Worm (Caenorhabditis elegans): Measurements from ENCODE around the gene dct-8.

- TF ChIP-seq K02D7.2 (tag; optimal IDR thresholded peaks at IDR 0.05) (no peak), elt-2 (tag; optimal IDR thresholded peaks at IDR 0.05) (no peak), ceh-14 (tag; optimal IDR thresholded peaks at IDR 0.05) (no peak), unc-55 (GFP tag; optimal IDR thresholded peaks at IDR 0.05) (no peak)
Observed at ce11 chrIV:3906393-3906792, 11.5 kb downstream of the dct-8 start, which contains the start of gene F56D6.11.
